Worm (Caenorhabditis elegans) whole organism, late embryonic: ENCODE results near the gene C44C10.10.

ENCODE experiments used
- K09A11.1 ChIP-seq: sonication (generic microtip); optimal IDR thresholded peaks from 2 replicates; lab custom pipeline; 2017; ENCODE audit warnings: antibody characterized with exemption, mild to moderate bottlenecking, missing genetic modification characterization, missing compliant biosample characterization; ENCODE audit not compliant: insufficient read depth
- ama-1 ChIP-seq: fragments of 150-350 bp; optimal IDR thresholded peaks from 2 replicates; lab custom pipeline; 2014
- syd-9 ChIP-seq: sonication (generic microtip); optimal IDR thresholded peaks from 2 replicates; lab custom pipeline; 2016; ENCODE audit warnings: mild to moderate bottlenecking, missing genetic modification characterization, moderate library complexity, missing compliant biosample characterization

DNA sequence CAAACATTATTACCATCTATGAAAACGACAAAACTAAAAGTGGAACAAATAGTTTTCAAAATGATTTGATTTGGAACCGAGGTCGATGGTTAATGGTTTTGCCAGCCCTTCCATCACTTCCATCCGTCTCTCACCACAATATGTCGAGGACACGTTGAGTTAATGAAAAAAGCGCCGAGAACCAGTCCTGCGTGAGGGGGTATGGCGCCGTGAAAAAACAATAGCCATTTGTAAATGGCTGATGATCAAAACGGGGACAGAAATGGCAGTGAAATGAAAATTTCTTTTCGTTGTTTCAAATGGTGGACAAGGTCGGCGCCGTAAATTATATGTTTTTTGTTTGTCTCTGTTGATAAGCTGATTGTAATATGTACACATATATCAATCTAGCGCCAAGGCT, 29.9 kb downstream of the C44C10.10 start:
- TF ChIP-seq ama-1 (lab: Kevin White, UChicago) (no peak), K09A11.1 (tag; lab: Kevin White, UChicago) (no peak), syd-9 (no peak)
